Fruit fly (Drosophila melanogaster) whole organism, pupa: ENCODE measurements around the gene Mgstl.

Experiments
- CG12605 ChIP-seq: fragments of 200-800 bp; sonication (Bioruptor generic); IDR thresholded peaks from 2 replicates; pipeline ENCODE4 v1.3.6; 2022; ENCODE audit warnings: missing biosample characterization, missing genetic modification characterization
- CG14655 ChIP-seq: fragments of 200-800 bp; sonication (Bioruptor generic); optimal IDR thresholded peaks from 3 replicates; lab custom pipeline; 2017; ENCODE audit warnings: mild to moderate bottlenecking, missing biosample characterization, missing genetic modification reagents, missing genetic modification characterization
- CG15710 ChIP-seq: fragments of 200-800 bp; sonication (Bioruptor generic); optimal IDR thresholded peaks from 2 replicates; lab custom pipeline; 2018; ENCODE audit warnings: missing biosample characterization, mild to moderate bottlenecking, missing genetic modification characterization, moderate library complexity
- CG17806 ChIP-seq: fragments of 200-800 bp; sonication (Bioruptor generic); optimal IDR thresholded peaks from 2 replicates; lab custom pipeline; 2018; ENCODE audit warnings: missing biosample characterization, mild to moderate bottlenecking, missing genetic modification characterization, moderate library complexity
- CG34367 ChIP-seq: fragments of 200-800 bp; sonication (Bioruptor generic); optimal IDR thresholded peaks from 2 replicates; lab custom pipeline; 2018; ENCODE audit warnings: missing biosample characterization, mild to moderate bottlenecking, missing genetic modification characterization
- CG8301 ChIP-seq: fragments of 200-800 bp; sonication (Bioruptor generic); optimal IDR thresholded peaks from 2 replicates; lab custom pipeline; 2018; ENCODE audit warnings: missing biosample characterization, mild to moderate bottlenecking, missing genetic modification characterization
- CG9948 ChIP-seq: fragments of 200-800 bp; sonication (Bioruptor generic); optimal IDR thresholded peaks from 2 replicates; lab custom pipeline; 2018; ENCODE audit warnings: missing biosample characterization, mild to moderate bottlenecking, missing genetic modification characterization, moderate library complexity
- EcR ChIP-seq: fragments of 200-800 bp; sonication (Bioruptor generic); optimal IDR thresholded peaks from 3 replicates; lab custom pipeline; 2019; ENCODE audit warnings: missing biosample characterization, missing genetic modification characterization, mild to moderate bottlenecking, moderate library complexity, missing genetic modification reagents
- Ets98B ChIP-seq: fragments of 200-800 bp; sonication (Bioruptor generic); IDR thresholded peaks from 2 replicates; pipeline ENCODE4 v1.3.6; 2022; ENCODE audit warnings: missing biosample characterization, missing genetic modification characterization
- Pif1A ChIP-seq: fragments of 200-800 bp; sonication (Bioruptor generic); optimal IDR thresholded peaks from 3 replicates; lab custom pipeline; 2016; ENCODE audit warnings: missing biosample characterization, missing genetic modification characterization
- fd96Ca ChIP-seq: fragments of 200-800 bp; sonication (Bioruptor generic); IDR thresholded peaks from 3 replicates; pipeline ENCODE4 v1.3.6; 2022; ENCODE audit warnings: missing biosample characterization, missing genetic modification characterization
- gl ChIP-seq: fragments of 200-800 bp; sonication (Bioruptor generic); optimal IDR thresholded peaks from 2 replicates; lab custom pipeline; 2018; ENCODE audit warnings: missing biosample characterization, mild to moderate bottlenecking, missing genetic modification characterization

DNA sequence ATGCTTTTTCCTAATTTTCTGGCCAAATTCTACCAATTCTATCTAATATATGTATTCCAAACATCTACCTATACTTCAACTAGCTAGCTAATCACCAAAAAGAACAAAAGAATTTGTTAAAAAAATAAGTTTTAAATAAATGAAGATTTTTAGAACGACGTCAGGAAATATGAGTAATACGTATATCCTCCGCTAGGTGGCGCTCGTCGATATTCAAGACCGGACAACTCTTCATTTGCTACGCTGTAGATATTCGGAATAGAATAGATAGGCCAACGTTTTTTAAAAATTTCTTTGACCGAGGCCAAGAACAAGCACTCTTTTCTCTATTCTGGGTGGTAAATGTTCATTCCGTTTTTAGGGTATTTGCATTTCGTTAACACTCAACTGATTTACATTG, 16.5 kb downstream of the Mgstl start:
- TF ChIP-seq CG9948 (no peak), CG15710 (tag; lab: Kevin White, UChicago) (no peak), CG14655 (GFP tag; lab: Kevin White, UChicago) (no peak), EcR (GFP tag; lab: Kevin White, UChicago) (no peak), CG34367 (no peak), CG8301 (no peak), gl (tag; lab: Kevin White, UChicago) (no peak), fd96Ca (GFP tag; lab: Robert Waterston, UW) (no peak), Ets98B (GFP tag; lab: Robert Waterston, UW) (no peak), Pif1A (GFP tag; lab: Kevin White, UChicago) (no peak), CG12605 (GFP tag; lab: Robert Waterston, UW) (no peak), CG17806 (no peak)
